Worm (Caenorhabditis elegans) whole organism, young adult: ENCODE results near the gene T27A10.2.

ENCODE experiments used
- F23B12.7 ChIP-seq: sonication (generic microtip); optimal IDR thresholded peaks from 2 replicates; lab custom pipeline; 2017; ENCODE audit warnings: missing genetic modification characterization, mild to moderate bottlenecking, missing compliant biosample characterization, antibody characterized with exemption, moderate library complexity; ENCODE audit not compliant: insufficient read depth
- Y79H2A.3 ChIP-seq: fragments of 200-800 bp; sonication (Bioruptor generic); conservative IDR thresholded peaks from 2 replicates; pipeline ENCODE4 v1.3.6; 2022; ENCODE audit warnings: missing genetic modification reagents, missing genetic modification characterization, missing compliant biosample characterization
- ama-1 ChIP-seq, 3 experiments: fragments of 150-350 bp in 1 of 3; sonication (generic microtip) in 2 of 3; optimal IDR thresholded peaks; 2 replicates each; lab custom pipeline; 2014 to 2018; ENCODE audit warnings: missing biosample characterization in 2 of 3, missing genetic modification characterization in 2 of 3, missing genetic modification reagents in 2 of 3
- atf-7 ChIP-seq: sonication (generic microtip); optimal IDR thresholded peaks from 2 replicates; lab custom pipeline; 2017; ENCODE audit warnings: mild to moderate bottlenecking, missing genetic modification characterization, missing compliant biosample characterization
- ceh-100 ChIP-seq: fragments of 200-800 bp; sonication (Bioruptor generic); IDR thresholded peaks from 2 replicates; pipeline ENCODE4 v1.3.6; 2022; ENCODE audit warnings: missing genetic modification reagents, missing genetic modification characterization, missing compliant biosample characterization
- him-1 ChIP-seq: sonication (generic microtip); optimal IDR thresholded peaks from 2 replicates; lab custom pipeline; 2016; ENCODE audit warnings: missing genotype, missing genetic modification reagents, missing genetic modification characterization, missing compliant biosample characterization
- hlh-12 ChIP-seq: sonication (generic microtip); optimal IDR thresholded peaks from 2 replicates; lab custom pipeline; 2016; ENCODE audit warnings: missing genetic modification characterization, missing compliant biosample characterization
- let-607 ChIP-seq, 2 experiments: fragments of 200-800 bp in 1 of 2; sonication (Bioruptor generic) in 1 of 2; sonication (generic microtip) in 1 of 2; optimal IDR thresholded peaks; 2 replicates each; lab custom pipeline; 2016 to 2018; ENCODE audit warnings: mild to moderate bottlenecking in 2 of 2, missing compliant biosample characterization in 2 of 2, missing genetic modification characterization in 2 of 2, moderate library complexity in 2 of 2, missing genotype in 1 of 2
- madf-10 ChIP-seq: sonication (generic microtip); optimal IDR thresholded peaks from 2 replicates; lab custom pipeline; 2016; ENCODE audit warnings: mild to moderate bottlenecking, missing genetic modification characterization, missing compliant biosample characterization
- pha-4 ChIP-seq: fragments of 150-350 bp; sonication (generic microtip); optimal IDR thresholded peaks from 2 replicates; lab custom pipeline; 2014; ENCODE audit warnings: missing biosample characterization, missing genetic modification reagents, missing genetic modification characterization
- unc-62 ChIP-seq: fragments of 150-350 bp; optimal IDR thresholded peaks from 2 replicates; lab custom pipeline; 2014; ENCODE audit warnings: missing biosample characterization, missing genetic modification reagents, missing genetic modification characterization

DNA sequence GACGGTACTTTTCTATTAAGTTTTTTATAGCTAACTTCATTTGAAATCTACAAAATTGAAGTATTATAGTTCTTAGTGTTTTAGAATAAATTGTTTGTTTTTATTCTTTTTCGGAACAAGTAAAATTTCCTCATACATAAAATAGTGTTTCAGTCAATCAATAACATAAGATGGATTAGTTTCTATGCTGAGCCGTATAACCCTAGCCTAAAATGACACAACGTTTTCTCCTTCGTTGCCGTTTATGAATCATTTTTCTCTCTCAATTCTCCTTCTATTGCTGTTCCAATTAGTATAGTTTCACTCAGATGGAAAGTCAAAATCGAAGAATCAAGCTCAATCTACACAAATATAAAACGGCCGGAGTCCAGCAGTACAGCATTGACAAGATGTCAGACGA lies 43.5 kb upstream of the T27A10.2 start, which contains the start of gene rgs-7:
- TF ChIP-seq Y79H2A.3 (GFP tag; lab: Robert Waterston, UW) (no peak), unc-62 (no peak), ama-1 (optimal IDR thresholded peaks at IDR 0.05; lab: Kevin White, UChicago) (no peak), ama-1 (GFP tag; optimal IDR thresholded peaks at IDR 0.05; lab: Kevin White, UChicago) (no peak), ceh-100 (no peak), pha-4 (tag; lab: Kevin White, UChicago) (no peak), atf-7 (tag; lab: Kevin White, UChicago) (no peak), F23B12.7 (tag; lab: Kevin White, UChicago) (no peak), let-607 (tag; optimal IDR thresholded peaks at IDR 0.05; lab: Kevin White, UChicago) (no peak), him-1 (no peak), hlh-12 (no peak), madf-10 (no peak)
